Worm (Caenorhabditis elegans) whole organism, mixed stage, embryonic: ENCODE measurements around the gene F08H9.2.

Experiments used
- ceh-43 ChIP-seq: fragments of 200-800 bp; sonication (Bioruptor generic); optimal IDR thresholded peaks from 2 replicates; lab custom pipeline; 2018; ENCODE audit warnings: mild to moderate bottlenecking, missing genetic modification characterization, moderate library complexity, missing compliant biosample characterization
- ces-1 ChIP-seq: fragments of 150-350 bp; optimal IDR thresholded peaks from 2 replicates; lab custom pipeline; 2014; ENCODE audit warnings: missing biosample characterization, missing genetic modification reagents, missing genetic modification characterization
- lsy-2 ChIP-seq: fragments of 150-350 bp; optimal IDR thresholded peaks from 2 replicates; lab custom pipeline; 2014; ENCODE audit warnings: missing biosample characterization, missing genetic modification characterization
- nhr-12 ChIP-seq: fragments of 150-350 bp; optimal IDR thresholded peaks from 2 replicates; lab custom pipeline; 2014; ENCODE audit warnings: missing biosample characterization, missing genetic modification characterization
- nhr-237 ChIP-seq: fragments of 150-350 bp; optimal IDR thresholded peaks from 2 replicates; lab custom pipeline; 2014; ENCODE audit warnings: missing biosample characterization, missing genetic modification characterization
- snpc-4 ChIP-seq: fragments of 150-350 bp; optimal IDR thresholded peaks from 2 replicates; lab custom pipeline; 2014; ENCODE audit warnings: missing biosample characterization, missing genetic modification characterization
- unc-62 ChIP-seq: fragments of 150-350 bp; optimal IDR thresholded peaks from 2 replicates; lab custom pipeline; 2014; ENCODE audit warnings: missing biosample characterization, missing genetic modification reagents, missing genetic modification characterization

DNA sequence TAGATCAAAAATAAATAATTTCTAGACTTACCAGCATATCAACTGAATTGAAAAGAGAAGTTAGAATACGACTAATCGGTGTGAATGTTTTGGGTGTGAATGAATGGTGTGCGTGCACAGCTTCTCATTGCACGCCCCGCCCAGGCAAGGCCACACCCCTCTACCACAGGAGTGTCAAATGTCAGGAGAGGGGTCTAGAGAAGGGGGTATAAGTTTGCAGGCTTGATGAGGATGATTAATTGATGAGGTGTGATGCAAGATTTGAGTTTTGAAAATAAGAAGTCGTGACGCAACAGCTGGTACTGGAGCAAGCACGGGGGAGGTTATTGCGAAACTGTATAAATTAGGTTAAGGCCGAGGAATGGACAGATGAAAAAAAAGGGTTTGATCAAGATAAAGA lies 28.2 kb upstream of the F08H9.2 start, which contains the start of gene egl-1:
- no peak for TF ChIP-seq lsy-2 (tag; lab: Kevin White, UChicago)
- TF ChIP-seq snpc-4 (tag; lab: Kevin White, UChicago), result no peak
- no peak for TF ChIP-seq unc-62 (GFP tag; lab: Kevin White, UChicago)
- no peak for TF ChIP-seq nhr-237 (tag; lab: Kevin White, UChicago)
- TF ChIP-seq ces-1, result no peak
- no peak for TF ChIP-seq nhr-12 (tag; lab: Kevin White, UChicago)
- no peak for TF ChIP-seq ceh-43
